Worm (Caenorhabditis elegans): ENCODE measurements around the gene cec-3.

DNA sequence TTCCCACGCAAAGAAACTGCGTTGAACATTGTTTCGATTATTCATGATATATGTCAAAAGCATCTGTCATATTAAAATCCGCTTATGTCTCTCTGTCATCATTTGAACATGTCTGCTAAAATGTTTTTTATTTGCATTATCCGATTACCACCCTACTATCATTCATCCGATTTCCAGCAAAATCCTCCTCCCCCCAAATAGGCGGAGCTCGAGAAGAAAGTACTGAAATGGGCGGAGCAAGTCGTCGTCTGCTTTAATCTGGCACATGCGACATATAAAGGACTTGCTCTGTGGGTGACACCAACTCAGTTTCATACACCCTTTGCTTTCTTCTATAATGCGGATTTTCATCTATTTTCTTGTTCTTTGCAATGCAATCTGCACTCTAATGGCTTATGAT, 25.3 kb downstream of the cec-3 start, which contains the start of gene T09A5.14:
- TF ChIP-seq drap-1 (GFP tag; optimal IDR thresholded peaks at IDR 0.05): no peak
- no peak for TF ChIP-seq snpc-4 (tag; optimal IDR thresholded peaks at IDR 0.05)
- TF ChIP-seq unc-39 (tag; optimal IDR thresholded peaks at IDR 0.05): no peak
- TF ChIP-seq elt-3 (tag; optimal IDR thresholded peaks at IDR 0.05): no peak
- no peak for TF ChIP-seq pha-4 (tag; optimal IDR thresholded peaks at IDR 0.05)
- no peak for TF ChIP-seq ceh-39 (tag; optimal IDR thresholded peaks at IDR 0.05)
- TF ChIP-seq blmp-1 (tag; optimal IDR thresholded peaks at IDR 0.05): no peak
- TF ChIP-seq lin-32 (GFP tag; optimal IDR thresholded peaks at IDR 0.05): no peak

Data from whole organism, mixed stage, embryonic.